Fruit fly (Drosophila melanogaster): ENCODE data around the gene CG14435.
A peak's percentile ranks its signal among the peaks of the same experiment; 100 is the strongest.

CG14435 gene

dm6 chrX:6820703-6821102 lies 23.0 kb downstream of the CG14435 start, which contains the start of the genes Nf-YC and xit (continued):
- no peak for TF ChIP-seq Usf (GFP tag; optimal IDR thresholded peaks at IDR 0.05)
- no peak for TF ChIP-seq Fer1 (GFP tag; optimal IDR thresholded peaks at IDR 0.05)
- no peak for TF ChIP-seq CG3726 (GFP tag; IDR thresholded peaks at IDR 0.05)
- TF ChIP-seq sob (GFP tag; IDR thresholded peaks at IDR 0.05), result 0 out of 2 replicates have a peak, but pooled peaks have one; percentile 23
- TF ChIP-seq dimm (GFP tag; IDR thresholded peaks at IDR 0.05), result no peak
- TF ChIP-seq croc (GFP tag; conservative IDR thresholded peaks at IDR 0.05), result no peak
- TF ChIP-seq CG13123 (GFP tag; optimal IDR thresholded peaks at IDR 0.05), result no peak
- no peak for TF ChIP-seq CG8359 (GFP tag; optimal IDR thresholded peaks at IDR 0.05; ENCODE audit: borderline replicate concordance)
- TF ChIP-seq CrebB (tag; optimal IDR thresholded peaks at IDR 0.05), result peak; percentile 36
- no peak for TF ChIP-seq CG7745 (tag; optimal IDR thresholded peaks at IDR 0.05)
- no peak for TF ChIP-seq Nf-YB (GFP tag; optimal IDR thresholded peaks at IDR 0.05)
- peak; percentile 67 for TF ChIP-seq Rfx (GFP tag; IDR thresholded peaks at IDR 0.05)
- no peak for TF ChIP-seq CG8944 (GFP tag; optimal IDR thresholded peaks at IDR 0.05)
- TF ChIP-seq prd (optimal IDR thresholded peaks at IDR 0.05), result no peak
- 0 out of 3 replicates have a peak, but pooled peaks have one; percentile 17 for TF ChIP-seq prd (GFP tag; IDR thresholded peaks at IDR 0.05)
- no peak for TF ChIP-seq PHDP (tag; optimal IDR thresholded peaks at IDR 0.05)
- TF ChIP-seq CG14050 (GFP tag; IDR thresholded peaks at IDR 0.05), result no peak
- TF ChIP-seq CG9817 (tag; optimal IDR thresholded peaks at IDR 0.05), result no peak
- no peak for TF ChIP-seq az2 (GFP tag; optimal IDR thresholded peaks at IDR 0.05)
- TF ChIP-seq nmo (GFP tag; optimal IDR thresholded peaks at IDR 0.05), result peak; percentile 52
- peak; percentile 40 for TF ChIP-seq Elba2 (GFP tag; optimal IDR thresholded peaks at IDR 0.05)
- no peak for TF ChIP-seq Ravus (GFP tag; IDR thresholded peaks at IDR 0.05)
- no peak for TF ChIP-seq luna (GFP tag; optimal IDR thresholded peaks at IDR 0.05)
- no peak for TF ChIP-seq CG6854 (GFP tag; optimal IDR thresholded peaks at IDR 0.05)
- TF ChIP-seq fd96Cb (tag; optimal IDR thresholded peaks at IDR 0.05), result no peak
- TF ChIP-seq CG18262 (tag; optimal IDR thresholded peaks at IDR 0.05), result no peak
- TF ChIP-seq org-1 (GFP tag; optimal IDR thresholded peaks at IDR 0.05), result no peak
- no peak for TF ChIP-seq grau (tag; optimal IDR thresholded peaks at IDR 0.05)
- no peak for TF ChIP-seq lola (GFP tag; optimal IDR thresholded peaks at IDR 0.05)
- no peak for TF ChIP-seq z (GFP tag; IDR thresholded peaks at IDR 0.05)
- no peak for TF ChIP-seq CG31388 (GFP tag; optimal IDR thresholded peaks at IDR 0.05)
- no peak for TF ChIP-seq gsb (GFP tag; IDR thresholded peaks at IDR 0.05)
- peak; percentile 84 for TF ChIP-seq Med (GFP tag)
- no peak for TF ChIP-seq dmrt99B (tag; optimal IDR thresholded peaks at IDR 0.05)
- no peak for TF ChIP-seq sr (GFP tag; IDR thresholded peaks at IDR 0.05)
- TF ChIP-seq pnt (GFP tag; optimal IDR thresholded peaks at IDR 0.05), result no peak
- no peak for TF ChIP-seq Abd-B (GFP tag; optimal IDR thresholded peaks at IDR 0.05)
- peak; percentile 40 for TF ChIP-seq Ets97D (GFP tag; optimal IDR thresholded peaks at IDR 0.05)
- TF ChIP-seq sima (GFP tag; optimal IDR thresholded peaks at IDR 0.05), result no peak
- no peak for TF ChIP-seq Hsf (GFP tag; optimal IDR thresholded peaks at IDR 0.05)
- no peak for TF ChIP-seq fru (optimal IDR thresholded peaks at IDR 0.05)
- TF ChIP-seq CG10462 (GFP tag; optimal IDR thresholded peaks at IDR 0.05), result no peak
- TF ChIP-seq Ptx1 (GFP tag; IDR thresholded peaks at IDR 0.05), result peak; percentile 32; the same call in 1 of the 2 replicates
- TF ChIP-seq CG4707 (GFP tag; optimal IDR thresholded peaks at IDR 0.05), result no peak
- TF ChIP-seq so (GFP tag; IDR thresholded peaks at IDR 0.05), result no peak
- no peak for TF ChIP-seq p53 (GFP tag; optimal IDR thresholded peaks at IDR 0.05)
- no peak for TF ChIP-seq CG11398 (GFP tag; optimal IDR thresholded peaks at IDR 0.05)
- no peak for TF ChIP-seq E2f1 (GFP tag; IDR thresholded peaks at IDR 0.05)
- no peak for TF ChIP-seq CG3838 (GFP tag; optimal IDR thresholded peaks at IDR 0.05)
- no peak for TF ChIP-seq CG8478 (optimal IDR thresholded peaks at IDR 0.05)
- TF ChIP-seq tio (GFP tag; optimal IDR thresholded peaks at IDR 0.05), result no peak
- no peak for TF ChIP-seq CG8388 (GFP tag; optimal IDR thresholded peaks at IDR 0.05)
- no peak for TF ChIP-seq wdn (GFP tag; IDR thresholded peaks at IDR 0.05)
- TF ChIP-seq Atf-2 (GFP tag; optimal IDR thresholded peaks at IDR 0.05), result no peak

Measured in whole organism, embryonic.